Fruit fly (Drosophila melanogaster) whole organism, embryonic: ENCODE measurements around the gene mei-P26.

Experiments used
- Asciz ChIP-seq: fragments of 200-800 bp; sonication (Bioruptor generic); optimal IDR thresholded peaks from 2 replicates; lab custom pipeline; 2017; ENCODE audit warnings: missing biosample characterization, mild to moderate bottlenecking, missing genetic modification characterization, missing genetic modification reagents
- Bdp1 ChIP-seq: fragments of 200-800 bp; sonication (Bioruptor generic); optimal IDR thresholded peaks from 3 replicates; lab custom pipeline; 2016; ENCODE audit warnings: missing biosample characterization, missing genetic modification characterization
- Bgb ChIP-seq: fragments of 200-800 bp; sonication (Bioruptor generic); IDR thresholded peaks from 2 replicates; pipeline ENCODE4 v1.3.6; 2022; ENCODE audit warnings: missing biosample characterization, missing genetic modification characterization; ENCODE audit not compliant: partially characterized antibody
- CG11093 ChIP-seq: fragments of 200-800 bp; sonication (Bioruptor generic); IDR thresholded peaks from 3 replicates; pipeline ENCODE4 v1.3.6; 2022; ENCODE audit warnings: missing biosample characterization, missing genetic modification characterization
- CG11560 ChIP-seq: fragments of 200-800 bp; sonication (Bioruptor generic); IDR thresholded peaks from 3 replicates; pipeline ENCODE4 v1.3.6; 2022; ENCODE audit warnings: missing biosample characterization, missing genetic modification characterization
- CG11695 ChIP-seq: fragments of 200-800 bp; sonication (Bioruptor generic); IDR thresholded peaks from 3 replicates; pipeline ENCODE4 v1.3.6; 2022; ENCODE audit warnings: missing biosample characterization, missing genetic modification characterization
- CG12155 ChIP-seq: fragments of 200-800 bp; sonication (Bioruptor generic); optimal IDR thresholded peaks from 3 replicates; lab custom pipeline; 2016; ENCODE audit warnings: missing biosample characterization, missing genetic modification characterization
- CG13296 ChIP-seq: fragments of 200-800 bp; sonication (Bioruptor generic); optimal IDR thresholded peaks from 3 replicates; lab custom pipeline; 2018; ENCODE audit warnings: missing biosample characterization, mild to moderate bottlenecking, missing genetic modification characterization
- CG13624 ChIP-seq: fragments of 200-800 bp; sonication (Bioruptor generic); optimal IDR thresholded peaks from 2 replicates; lab custom pipeline; 2016; ENCODE audit warnings: missing biosample characterization, missing genetic modification characterization
- CG14014 ChIP-seq: fragments of 200-800 bp; sonication (Bioruptor generic); IDR thresholded peaks from 2 replicates; pipeline ENCODE4 v1.3.6; 2022; ENCODE audit warnings: missing biosample characterization, missing genetic modification characterization
- CG15269 ChIP-seq: fragments of 200-800 bp; sonication (Bioruptor generic); optimal IDR thresholded peaks from 2 replicates; lab custom pipeline; 2018; ENCODE audit warnings: missing biosample characterization, mild to moderate bottlenecking, missing genetic modification characterization, moderate library complexity
- CG17328 ChIP-seq: fragments of 200-800 bp; sonication (Bioruptor generic); IDR thresholded peaks from 2 replicates; pipeline ENCODE4 v1.3.6; 2022; ENCODE audit warnings: missing biosample characterization, missing genetic modification characterization
- CG17385 ChIP-seq: fragments of 200-800 bp; sonication (Bioruptor generic); optimal IDR thresholded peaks from 3 replicates; lab custom pipeline; 2018; ENCODE audit warnings: missing biosample characterization, mild to moderate bottlenecking, missing genetic modification characterization
- CG18262 ChIP-seq: fragments of 200-800 bp; optimal IDR thresholded peaks from 3 replicates; lab custom pipeline; 2019; ENCODE audit warnings: missing biosample characterization, mild to moderate bottlenecking, missing genetic modification characterization, moderate library complexity
- CG2678 ChIP-seq: fragments of 200-800 bp; sonication (Bioruptor generic); optimal IDR thresholded peaks from 3 replicates; lab custom pipeline; 2019; ENCODE audit warnings: missing biosample characterization, mild to moderate bottlenecking, missing genetic modification characterization, moderate library complexity
- CG33557 ChIP-seq: fragments of 200-800 bp; sonication (Bioruptor generic); optimal IDR thresholded peaks from 2 replicates; lab custom pipeline; 2019; ENCODE audit warnings: missing biosample characterization, mild to moderate bottlenecking, missing genetic modification characterization, moderate library complexity
- CG3847 ChIP-seq: fragments of 200-800 bp; sonication (Bioruptor generic); IDR thresholded peaks from 2 replicates; pipeline ENCODE4 v1.3.6; 2022; ENCODE audit warnings: missing biosample characterization, missing genetic modification characterization
- CG4854 ChIP-seq: fragments of 200-800 bp; sonication (Bioruptor generic); optimal IDR thresholded peaks from 2 replicates; lab custom pipeline; 2016; ENCODE audit warnings: missing biosample characterization, missing genetic modification characterization, inconsistent platforms
- CG6683 ChIP-seq: fragments of 200-800 bp; sonication (Bioruptor generic); optimal IDR thresholded peaks from 2 replicates; lab custom pipeline; 2017; ENCODE audit warnings: missing biosample characterization, mild to moderate bottlenecking, missing genetic modification characterization, missing genetic modification reagents
- CG7556 ChIP-seq: fragments of 200-800 bp; sonication (Bioruptor generic); optimal IDR thresholded peaks from 2 replicates; lab custom pipeline; 2017; ENCODE audit warnings: missing biosample characterization, mild to moderate bottlenecking, missing genetic modification characterization
- CG9817 ChIP-seq: fragments of 200-800 bp; sonication (Bioruptor generic); optimal IDR thresholded peaks from 2 replicates; lab custom pipeline; 2018; ENCODE audit warnings: missing biosample characterization, mild to moderate bottlenecking, missing genetic modification characterization, moderate library complexity
- Ets97D ChIP-seq: fragments of 200-800 bp; sonication (Bioruptor generic); optimal IDR thresholded peaks from 3 replicates; lab custom pipeline; 2016; ENCODE audit warnings: missing biosample characterization, missing genetic modification characterization
- Kr ChIP-seq: fragments of 200-800 bp; sonication (Bioruptor generic); optimal IDR thresholded peaks from 2 replicates; lab custom pipeline; 2017; ENCODE audit warnings: missing biosample characterization, mild to moderate bottlenecking, missing genetic modification characterization
- Mrtf ChIP-seq: fragments of 200-800 bp; sonication (Bioruptor generic); IDR thresholded peaks from 3 replicates; pipeline ENCODE4 v1.3.6; 2022; ENCODE audit warnings: missing biosample characterization, missing genetic modification characterization
- TFAM ChIP-seq: fragments of 200-800 bp; sonication (Bioruptor generic); optimal IDR thresholded peaks from 2 replicates; lab custom pipeline; 2017; ENCODE audit warnings: missing biosample characterization, missing genetic modification characterization, inconsistent platforms
- amos ChIP-seq: fragments of 200-800 bp; sonication (Bioruptor generic); IDR thresholded peaks from 2 replicates; pipeline ENCODE4 v1.3.6; 2022; ENCODE audit warnings: missing biosample characterization, missing genetic modification characterization; ENCODE audit not compliant: partially characterized antibody
- ara ChIP-seq: fragments of 200-800 bp; sonication (Bioruptor generic); IDR thresholded peaks from 2 replicates; pipeline ENCODE4 v1.3.6; 2022; ENCODE audit warnings: missing biosample characterization, missing genetic modification characterization
- bcd ChIP-seq: fragments of 200-800 bp; sonication (Bioruptor generic); optimal IDR thresholded peaks from 2 replicates; lab custom pipeline; 2017; ENCODE audit warnings: missing biosample characterization, mild to moderate bottlenecking, missing genetic modification characterization
- cas ChIP-seq: fragments of 200-800 bp; sonication (Bioruptor generic); IDR thresholded peaks from 2 replicates; pipeline ENCODE4 v1.3.6; 2022; ENCODE audit warnings: missing biosample characterization, missing genetic modification characterization
- caup ChIP-seq: fragments of 200-800 bp; sonication (Bioruptor generic); optimal IDR thresholded peaks from 3 replicates; lab custom pipeline; 2017; ENCODE audit warnings: missing biosample characterization, mild to moderate bottlenecking, missing genetic modification characterization, moderate library complexity; ENCODE audit not compliant: severe bottlenecking
- chm ChIP-seq: fragments of 200-800 bp; sonication (Bioruptor generic); IDR thresholded peaks from 2 replicates; pipeline ENCODE4 v1.3.6; 2022; ENCODE audit warnings: missing biosample characterization, missing genetic modification characterization
- ci ChIP-seq: fragments of 200-800 bp; sonication (Bioruptor generic); IDR thresholded peaks from 3 replicates; pipeline ENCODE4 v1.3.6; 2022; ENCODE audit warnings: missing biosample characterization, missing genetic modification characterization
- dmrt11E ChIP-seq: fragments of 200-800 bp; sonication (Bioruptor generic); optimal IDR thresholded peaks from 3 replicates; lab custom pipeline; 2018; ENCODE audit warnings: missing biosample characterization, mild to moderate bottlenecking, missing genetic modification characterization, moderate library complexity
- fd64A ChIP-seq: fragments of 200-800 bp; sonication (Bioruptor generic); optimal IDR thresholded peaks from 3 replicates; lab custom pipeline; 2018; ENCODE audit warnings: missing biosample characterization, mild to moderate bottlenecking, missing genetic modification characterization
- h ChIP-seq: fragments of >200 bp; optimal IDR thresholded peaks from 2 replicates; lab custom pipeline; 2017
- klu ChIP-seq: fragments of 200-800 bp; sonication (Bioruptor generic); IDR thresholded peaks from 2 replicates; pipeline ENCODE4 v1.3.6; 2022; ENCODE audit warnings: missing biosample characterization, missing genetic modification characterization
- mirr ChIP-seq: fragments of 200-800 bp; sonication (Bioruptor generic); optimal IDR thresholded peaks from 3 replicates; lab custom pipeline; 2018; ENCODE audit warnings: missing biosample characterization, mild to moderate bottlenecking, missing genetic modification characterization
- nau ChIP-seq: fragments of 200-800 bp; sonication (Bioruptor generic); optimal IDR thresholded peaks from 3 replicates; lab custom pipeline; 2017; ENCODE audit warnings: missing biosample characterization, mild to moderate bottlenecking, missing genetic modification characterization, missing genetic modification reagents
- odd ChIP-seq: fragments of 200-800 bp; sonication (Bioruptor generic); optimal IDR thresholded peaks from 2 replicates; lab custom pipeline; 2017; ENCODE audit warnings: missing biosample characterization, mild to moderate bottlenecking, missing genetic modification characterization
- pan ChIP-seq, 4 experiments: fragments of >200 bp in 3 of 4; fragments of 200-800 bp in 1 of 4; sonication (Bioruptor generic) in 1 of 4; optimal IDR thresholded peaks in 3 of 4; IDR thresholded peaks in 1 of 4; 2 replicates each; pipeline versions ENCODE4 v1.3.6 to Lab custom; 2017 to 2022; ENCODE audit warnings: missing biosample characterization in 2 of 4, missing genetic modification characterization in 2 of 4, mixed read lengths in 1 of 4
- peb ChIP-seq: fragments of 200-800 bp; sonication (Bioruptor generic); IDR thresholded peaks from 2 replicates; pipeline ENCODE4 v1.3.6; 2022; ENCODE audit warnings: missing biosample characterization, missing genetic modification characterization
- pnt ChIP-seq: fragments of 200-800 bp; sonication (Bioruptor generic); optimal IDR thresholded peaks from 3 replicates; lab custom pipeline; 2016; ENCODE audit warnings: missing biosample characterization, missing genetic modification characterization
- ranshi ChIP-seq: fragments of 200-800 bp; sonication (Bioruptor generic); IDR thresholded peaks from 2 replicates; pipeline ENCODE4 v1.3.6; 2022; ENCODE audit warnings: missing biosample characterization, missing genetic modification characterization
- ro ChIP-seq: fragments of 200-800 bp; sonication (Bioruptor generic); IDR thresholded peaks from 2 replicates; pipeline ENCODE4 v1.3.6; 2022; ENCODE audit warnings: missing biosample characterization, missing genetic modification characterization
- sima ChIP-seq: fragments of 200-800 bp; sonication (Bioruptor generic); optimal IDR thresholded peaks from 2 replicates; lab custom pipeline; 2016; ENCODE audit warnings: missing biosample characterization, missing genetic modification characterization
- slou ChIP-seq: fragments of 200-800 bp; sonication (Bioruptor generic); optimal IDR thresholded peaks from 3 replicates; lab custom pipeline; 2016; ENCODE audit warnings: missing biosample characterization, missing genetic modification characterization
- tap ChIP-seq: fragments of 200-800 bp; optimal IDR thresholded peaks from 3 replicates; lab custom pipeline; 2019; ENCODE audit warnings: missing biosample characterization, mild to moderate bottlenecking, missing genetic modification characterization, moderate library complexity
- tgo ChIP-seq: fragments of 200-800 bp; sonication (Bioruptor generic); IDR thresholded peaks from 3 replicates; pipeline ENCODE4 v1.3.6; 2022; ENCODE audit warnings: missing biosample characterization, missing genetic modification characterization
- tio ChIP-seq: fragments of 200-800 bp; sonication (Bioruptor generic); optimal IDR thresholded peaks from 2 replicates; lab custom pipeline; 2017; ENCODE audit warnings: missing biosample characterization, missing genetic modification characterization, inconsistent platforms
- toy ChIP-seq: fragments of 200-800 bp; sonication (Bioruptor generic); IDR thresholded peaks from 2 replicates; pipeline ENCODE4 v1.3.6; 2022; ENCODE audit warnings: missing biosample characterization, missing genetic modification characterization
- usp ChIP-seq: fragments of >200 bp; optimal IDR thresholded peaks from 2 replicates; lab custom pipeline; 2017; ENCODE audit warnings: missing biosample characterization, missing genetic modification characterization

The mei-P26 gene

dm6 chrX:9156388-9156823, 6.6 kb upstream of the mei-P26 start, which contains the start of gene His3.3B (continued):
- TF ChIP-seq CG12155 (GFP tag; lab: Kevin White, UChicago), result peak; percentile 34
- peak; percentile 1 for TF ChIP-seq nau
- TF ChIP-seq amos (GFP tag; lab: Robert Waterston, UW), result peak; percentile 56; the same call in 1 of the 2 replicates
- peak; percentile 51 for TF ChIP-seq chm
- no peak for TF ChIP-seq CG11695
- no peak for TF ChIP-seq dmrt11E (tag; lab: Kevin White, UChicago)
- peak; percentile 2 for TF ChIP-seq tap (tag; lab: Kevin White, UChicago)
- TF ChIP-seq klu, result no peak
- no peak for TF ChIP-seq CG7556 (GFP tag; lab: Kevin White, UChicago)
- 0 out of 2 replicates have a peak, but pooled peaks have one; percentile 14 for TF ChIP-seq CG3847 (GFP tag; lab: Robert Waterston, UW)
- TF ChIP-seq CG4854 (GFP tag; lab: Kevin White, UChicago), result peak; percentile 5
- no peak for TF ChIP-seq Asciz (GFP tag; lab: Kevin White, UChicago)
- no peak for TF ChIP-seq tio (GFP tag; lab: Kevin White, UChicago)
- peak; percentile 15 for TF ChIP-seq Ets97D (GFP tag; lab: Kevin White, UChicago)
- TF ChIP-seq peb (GFP tag; lab: Robert Waterston, UW), result no peak
- no peak for TF ChIP-seq fd64A (GFP tag; lab: Kevin White, UChicago)
- no peak for TF ChIP-seq ara (GFP tag; lab: Robert Waterston, UW)
- peak; percentile 21 for TF ChIP-seq mirr (GFP tag; lab: Kevin White, UChicago)
- no peak for TF ChIP-seq TFAM (GFP tag; lab: Kevin White, UChicago)
- TF ChIP-seq cas (GFP tag; lab: Robert Waterston, UW), result no peak
- peak; percentile 48; the same call in 1 of the 2 replicates for TF ChIP-seq Bgb
- TF ChIP-seq sima, result no peak
- no peak for TF ChIP-seq pnt
- peak; percentile 0 for TF ChIP-seq caup
- no peak for TF ChIP-seq ro (GFP tag; lab: Robert Waterston, UW)
- TF ChIP-seq CG15269 (tag; lab: Kevin White, UChicago), result peak; percentile 31
- TF ChIP-seq CG14014 (GFP tag; lab: Robert Waterston, UW), result no peak
- no peak for TF ChIP-seq CG6683 (GFP tag; lab: Kevin White, UChicago)
- peak; percentile 17 for TF ChIP-seq CG17385
- TF ChIP-seq bcd (GFP tag; lab: Kevin White, UChicago), result no peak
- TF ChIP-seq Bdp1 (GFP tag; lab: Kevin White, UChicago), result no peak
- no peak for TF ChIP-seq toy
- no peak for TF ChIP-seq usp (GFP tag; lab: Kevin White, UChicago)
- TF ChIP-seq CG11093 (GFP tag; lab: Robert Waterston, UW), result no peak
- TF ChIP-seq tgo (GFP tag; lab: Robert Waterston, UW), result no peak; the same call in 2 of the 3 replicates
- no peak for TF ChIP-seq ranshi (GFP tag; lab: Robert Waterston, UW)
- TF ChIP-seq CG11560, result peak; percentile 99
- TF ChIP-seq h (lab: Kevin White, UChicago), result no peak
- TF ChIP-seq CG9817 (tag; lab: Kevin White, UChicago), result no peak
- no peak for TF ChIP-seq pan (optimal IDR thresholded peaks at IDR 0.05; lab: Kevin White, UChicago)
- no peak for TF ChIP-seq pan (GFP tag; optimal IDR thresholded peaks at IDR 0.05 in 1 of 2, IDR thresholded peaks at IDR 0.05 in 1 of 2)
- TF ChIP-seq CG33557, result peak; percentile 11
- no peak for TF ChIP-seq Mrtf
- TF ChIP-seq CG13624 (GFP tag; lab: Kevin White, UChicago), result peak; percentile 1
- TF ChIP-seq CG2678 (tag; lab: Kevin White, UChicago), result peak; percentile 20
- TF ChIP-seq odd (GFP tag; lab: Kevin White, UChicago), result peak; percentile 22
- no peak for TF ChIP-seq CG17328 (GFP tag; lab: Robert Waterston, UW)
- TF ChIP-seq Kr (GFP tag; lab: Kevin White, UChicago), result no peak
- TF ChIP-seq CG18262, result no peak
- peak; percentile 58; the same call in 1 of the 3 replicates for TF ChIP-seq ci (GFP tag; lab: Robert Waterston, UW)
- TF ChIP-seq CG13296, result peak; percentile 41
- TF ChIP-seq slou (GFP tag; lab: Kevin White, UChicago), result no peak
